Worm (Caenorhabditis elegans): ENCODE data around the gene W10G11.19.

- TF ChIP-seq pqm-1 (tag; optimal IDR thresholded peaks at IDR 0.05) (no peak), ahr-1 (tag; optimal IDR thresholded peaks at IDR 0.05) (no peak), unc-86 (tag; optimal IDR thresholded peaks at IDR 0.05) (no peak), unc-55 (GFP tag; optimal IDR thresholded peaks at IDR 0.05) (no peak), rnt-1 (tag; optimal IDR thresholded peaks at IDR 0.05) (no peak), sox-4 (tag; optimal IDR thresholded peaks at IDR 0.05) (no peak), elt-2 (tag; optimal IDR thresholded peaks at IDR 0.05) (no peak), fkh-10 (GFP tag; optimal IDR thresholded peaks at IDR 0.05) (no peak), ref-2 (tag; optimal IDR thresholded peaks at IDR 0.05) (no peak), ceh-19 (GFP tag; optimal IDR thresholded peaks at IDR 0.05) (no peak)
Observed at ce11 chrII:3579767-3580166, 29.3 kb downstream of the W10G11.19 start, which contains the start of gene clec-134.
